Worm (Caenorhabditis elegans): ENCODE measurements around the gene ogr-2.

Gene ogr-2

ce11 chrII:10019669-10020068 lies 21.3 kb upstream of the ogr-2 start:
- TF ChIP-seq lin-13 (GFP tag; optimal IDR thresholded peaks at IDR 0.05) (no peak), set-16 (GFP tag; IDR thresholded peaks at IDR 0.05) (no peak), nhr-10 (tag; optimal IDR thresholded peaks at IDR 0.05) (no peak), mep-1 (tag; optimal IDR thresholded peaks at IDR 0.05) (no peak), lin-38 (GFP tag; IDR thresholded peaks at IDR 0.05) (no peak), R02D3.7 (tag; optimal IDR thresholded peaks at IDR 0.05) (no peak), F49E8.2 (tag; optimal IDR thresholded peaks at IDR 0.05; ENCODE audit: borderline replicate concordance) (no peak), pqm-1 (tag; optimal IDR thresholded peaks at IDR 0.05) (no peak), mdl-1 (tag; optimal IDR thresholded peaks at IDR 0.05) (peak in 1 of 2 experiments; percentile 7), madf-9 (GFP tag; conservative IDR thresholded peaks at IDR 0.05) (no peak), F44E2.7 (GFP tag; IDR thresholded peaks at IDR 0.05) (no peak), madf-5 (GFP tag; IDR thresholded peaks at IDR 0.05) (no peak), nhr-111 (GFP tag; optimal IDR thresholded peaks at IDR 0.05) (no peak), lin-29 (GFP tag; IDR thresholded peaks at IDR 0.05) (no peak), sdz-12 (GFP tag; optimal IDR thresholded peaks at IDR 0.05) (no peak), jun-1 (tag; optimal IDR thresholded peaks at IDR 0.05) (no peak), fos-1 (tag; optimal IDR thresholded peaks at IDR 0.05) (no peak), Y75B8A.6 (GFP tag; IDR thresholded peaks at IDR 0.05) (no peak), daf-16 (GFP tag; optimal IDR thresholded peaks at IDR 0.05) (no peak), daf-16 (tag; optimal IDR thresholded peaks at IDR 0.05) (no peak), ceh-20 (GFP tag; IDR thresholded peaks at IDR 0.05) (peak; percentile 56; the same call in 1 of the 2 replicates), snpc-1.2 (GFP tag; IDR thresholded peaks at IDR 0.05) (no peak), attf-4 (tag; optimal IDR thresholded peaks at IDR 0.05) (no peak), lsy-2 (tag; optimal IDR thresholded peaks at IDR 0.05) (no peak), F26F4.8 (GFP tag; conservative IDR thresholded peaks at IDR 0.05) (no peak), duxl-1 (tag; optimal IDR thresholded peaks at IDR 0.05; ENCODE audit: poor library complexity) (no peak), dve-1 (tag; optimal IDR thresholded peaks at IDR 0.05; ENCODE audit: insufficient read depth) (peak; percentile 18), mes-2 (tag; optimal IDR thresholded peaks at IDR 0.05; ENCODE audit: poor library complexity, severe bottlenecking) (no peak), dmd-6 (GFP tag; IDR thresholded peaks at IDR 0.05) (peak; percentile 62), ama-1 (optimal IDR thresholded peaks at IDR 0.05) (no peak), ztf-7 (tag; optimal IDR thresholded peaks at IDR 0.05) (no peak), nhr-6 (tag; optimal IDR thresholded peaks at IDR 0.05) (no peak), lin-15B (tag; optimal IDR thresholded peaks at IDR 0.05) (no peak), cey-2 (tag; optimal IDR thresholded peaks at IDR 0.05; ENCODE audit: borderline replicate concordance, insufficient read depth) (peak; percentile 54), saeg-2 (GFP tag; IDR thresholded peaks at IDR 0.05) (no peak), skn-1 (tag; optimal IDR thresholded peaks at IDR 0.05) (no peak), ceh-44 (GFP tag; IDR thresholded peaks at IDR 0.05) (no peak), unc-130 (GFP tag; optimal IDR thresholded peaks at IDR 0.05) (no peak), T20F7.1 (GFP tag; optimal IDR thresholded peaks at IDR 0.05) (no peak), spr-3 (GFP tag; optimal IDR thresholded peaks at IDR 0.05) (no peak), snpc-4 (tag; optimal IDR thresholded peaks at IDR 0.05) (no peak), Y5F2A.4 (GFP tag; optimal IDR thresholded peaks at IDR 0.05) (no peak), egl-27 (tag; optimal IDR thresholded peaks at IDR 0.05) (no peak), tra-1 (GFP tag; IDR thresholded peaks at IDR 0.05) (peak; percentile 52; the same call in 1 of the 2 replicates), pha-4 (GFP tag; IDR thresholded peaks at IDR 0.05) (no peak), pha-4 (tag; optimal IDR thresholded peaks at IDR 0.05) (no peak), daf-12 (tag; optimal IDR thresholded peaks at IDR 0.05) (no peak), dpl-1 (GFP tag; optimal IDR thresholded peaks at IDR 0.05) (no peak), F37D6.2 (tag; optimal IDR thresholded peaks at IDR 0.05) (no peak), hlh-30 (tag; optimal IDR thresholded peaks at IDR 0.05; ENCODE audit: insufficient read depth) (peak; percentile 85), nhr-28 (tag; optimal IDR thresholded peaks at IDR 0.05) (peak; percentile 72), nhr-41 (GFP tag; IDR thresholded peaks at IDR 0.05) (no peak), aha-1 (tag) (no peak)
